Fruit fly (Drosophila melanogaster) whole organism, embryonic: ENCODE results near the gene Tmx3.

Experiments
- Adf1 ChIP-seq: fragments of 200-800 bp; sonication (Bioruptor generic); IDR thresholded peaks from 2 replicates; pipeline ENCODE4 v1.3.6; 2022; ENCODE audit warnings: missing biosample characterization, missing genetic modification characterization
- Aef1 ChIP-seq: fragments of 200-800 bp; sonication (Bioruptor generic); IDR thresholded peaks from 3 replicates; pipeline ENCODE4 v1.3.6; 2022; ENCODE audit warnings: missing biosample characterization, missing genetic modification characterization
- CG10543 ChIP-seq: fragments of 200-800 bp; sonication (Bioruptor generic); optimal IDR thresholded peaks from 3 replicates; lab custom pipeline; 2017; ENCODE audit warnings: missing biosample characterization, mild to moderate bottlenecking, missing genetic modification characterization, moderate library complexity
- CG10959 ChIP-seq: fragments of 200-800 bp; sonication (Bioruptor generic); IDR thresholded peaks from 2 replicates; pipeline ENCODE4 v1.3.6; 2022; ENCODE audit warnings: missing biosample characterization, missing genetic modification characterization
- CG14965 ChIP-seq: fragments of 200-800 bp; sonication (Bioruptor generic); optimal IDR thresholded peaks from 2 replicates; lab custom pipeline; 2016; ENCODE audit warnings: missing biosample characterization, missing genetic modification characterization, borderline replicate concordance
- CG15269 ChIP-seq: fragments of 200-800 bp; sonication (Bioruptor generic); optimal IDR thresholded peaks from 2 replicates; lab custom pipeline; 2018; ENCODE audit warnings: missing biosample characterization, mild to moderate bottlenecking, missing genetic modification characterization, moderate library complexity
- CG15696 ChIP-seq: fragments of 200-800 bp; sonication (Bioruptor generic); optimal IDR thresholded peaks from 2 replicates; lab custom pipeline; 2019; ENCODE audit warnings: missing biosample characterization, mild to moderate bottlenecking, missing genetic modification characterization, moderate library complexity
- CG17328 ChIP-seq: fragments of 200-800 bp; sonication (Bioruptor generic); IDR thresholded peaks from 2 replicates; pipeline ENCODE4 v1.3.6; 2022; ENCODE audit warnings: missing biosample characterization, missing genetic modification characterization
- CG17361 ChIP-seq: fragments of 200-800 bp; sonication (Bioruptor generic); IDR thresholded peaks from 3 replicates; pipeline ENCODE4 v1.3.6; 2022; ENCODE audit warnings: missing biosample characterization, missing genetic modification characterization
- CG18011 ChIP-seq: fragments of 200-800 bp; sonication (Bioruptor generic); optimal IDR thresholded peaks from 2 replicates; lab custom pipeline; 2017; ENCODE audit warnings: missing biosample characterization, missing genetic modification characterization, mild to moderate bottlenecking, moderate library complexity, missing genotype
- CG30403 ChIP-seq: fragments of 200-800 bp; sonication (Bioruptor generic); optimal IDR thresholded peaks from 3 replicates; lab custom pipeline; 2016; ENCODE audit warnings: missing biosample characterization, missing genetic modification characterization
- CG30431 ChIP-seq: fragments of 200-800 bp; sonication (Bioruptor generic); optimal IDR thresholded peaks from 2 replicates; lab custom pipeline; 2017; ENCODE audit warnings: missing biosample characterization, missing genetic modification characterization
- CG31224 ChIP-seq: fragments of 200-800 bp; sonication (Bioruptor generic); IDR thresholded peaks from 2 replicates; pipeline ENCODE4 v1.3.6; 2022; ENCODE audit warnings: missing biosample characterization, missing genetic modification characterization
- CG3281 ChIP-seq: fragments of 200-800 bp; sonication (Bioruptor generic); optimal IDR thresholded peaks from 3 replicates; lab custom pipeline; 2017; ENCODE audit warnings: missing biosample characterization, mild to moderate bottlenecking, missing genetic modification characterization
- CG3726 ChIP-seq: fragments of 200-800 bp; sonication (Bioruptor generic); IDR thresholded peaks from 3 replicates; pipeline ENCODE4, ENCODE4 v1.3.6; 2022; ENCODE audit warnings: missing biosample characterization, missing genetic modification characterization
- CG5180 ChIP-seq: fragments of 200-800 bp; sonication (Bioruptor generic); optimal IDR thresholded peaks from 3 replicates; lab custom pipeline; 2017; ENCODE audit warnings: missing biosample characterization, missing genetic modification characterization, mild to moderate bottlenecking, moderate library complexity, missing genetic modification reagents
- CG6175 ChIP-seq: fragments of 200-800 bp; sonication (Bioruptor generic); IDR thresholded peaks from 3 replicates; pipeline ENCODE4 v1.3.6; 2022; ENCODE audit warnings: missing biosample characterization, missing genetic modification characterization
- CG6683 ChIP-seq: fragments of 200-800 bp; sonication (Bioruptor generic); optimal IDR thresholded peaks from 2 replicates; lab custom pipeline; 2017; ENCODE audit warnings: missing biosample characterization, mild to moderate bottlenecking, missing genetic modification characterization, missing genetic modification reagents
- CG7839 ChIP-seq: fragments of 200-800 bp; sonication (Bioruptor generic); optimal IDR thresholded peaks from 3 replicates; lab custom pipeline; 2018; ENCODE audit warnings: missing biosample characterization, mild to moderate bottlenecking, missing genetic modification characterization, moderate library complexity
- D19A ChIP-seq: fragments of 200-800 bp; optimal IDR thresholded peaks from 3 replicates; lab custom pipeline; 2019; ENCODE audit warnings: missing biosample characterization, mild to moderate bottlenecking, missing genetic modification characterization, moderate library complexity
- D19B ChIP-seq: fragments of 200-800 bp; sonication (Bioruptor generic); optimal IDR thresholded peaks from 2 replicates; lab custom pipeline; 2017; ENCODE audit warnings: missing biosample characterization, mild to moderate bottlenecking, missing genetic modification characterization
- Eip74EF ChIP-seq, 2 experiments: fragments of 200-800 bp in 1 of 2; fragments of >200 bp in 1 of 2; sonication (Bioruptor generic) in 1 of 2; optimal IDR thresholded peaks; 2 replicates each; lab custom pipeline; 2017 to 2019; ENCODE audit warnings: missing biosample characterization in 2 of 2, missing genetic modification characterization in 2 of 2, mild to moderate bottlenecking in 1 of 2, moderate library complexity in 1 of 2
- Hand ChIP-seq: fragments of 200-800 bp; sonication (Bioruptor generic); optimal IDR thresholded peaks from 2 replicates; lab custom pipeline; 2017; ENCODE audit warnings: mild to moderate bottlenecking, missing biosample characterization, missing genetic modification reagents, missing genetic modification characterization
- HmgZ ChIP-seq: fragments of 200-800 bp; sonication (Bioruptor generic); optimal IDR thresholded peaks from 2 replicates; lab custom pipeline; 2018; ENCODE audit warnings: missing biosample characterization, mild to moderate bottlenecking, missing genetic modification characterization
- Hmr ChIP-seq: fragments of 200-800 bp; sonication (Bioruptor generic); optimal IDR thresholded peaks from 3 replicates; lab custom pipeline; 2017; ENCODE audit warnings: mild to moderate bottlenecking, missing biosample characterization, missing genetic modification reagents, missing genetic modification characterization
- Hr51 ChIP-seq, 2 experiments: fragments of 200-800 bp; sonication (Bioruptor generic); optimal IDR thresholded peaks; 2 replicates in 1 of 2; 3 replicates in 1 of 2; lab custom pipeline; 2016 to 2018; ENCODE audit warnings: missing biosample characterization in 2 of 2, missing genetic modification characterization in 2 of 2, mild to moderate bottlenecking in 1 of 2, moderate library complexity in 1 of 2
- Meics ChIP-seq: fragments of 200-800 bp; sonication (Bioruptor generic); optimal IDR thresholded peaks from 2 replicates; lab custom pipeline; 2017; ENCODE audit warnings: missing biosample characterization, mild to moderate bottlenecking, missing genetic modification characterization
- Sin3A ChIP-seq: fragments of >200 bp; optimal IDR thresholded peaks from 2 replicates; lab custom pipeline; 2018
- Taf1 ChIP-seq: fragments of 200-800 bp; sonication (Bioruptor generic); IDR thresholded peaks from 2 replicates; pipeline ENCODE4 v1.3.6; 2022; ENCODE audit warnings: missing biosample characterization, missing genetic modification characterization
- az2 ChIP-seq: fragments of 200-800 bp; sonication (Bioruptor generic); optimal IDR thresholded peaks from 3 replicates; lab custom pipeline; 2016; ENCODE audit warnings: missing biosample characterization, missing genetic modification characterization
- bcd ChIP-seq: fragments of 200-800 bp; sonication (Bioruptor generic); optimal IDR thresholded peaks from 2 replicates; lab custom pipeline; 2017; ENCODE audit warnings: missing biosample characterization, mild to moderate bottlenecking, missing genetic modification characterization
- cas ChIP-seq: fragments of 200-800 bp; sonication (Bioruptor generic); IDR thresholded peaks from 2 replicates; pipeline ENCODE4 v1.3.6; 2022; ENCODE audit warnings: missing biosample characterization, missing genetic modification characterization
- dm ChIP-seq: fragments of 200-800 bp; sonication (Bioruptor generic); optimal IDR thresholded peaks from 3 replicates; lab custom pipeline; 2016; ENCODE audit warnings: missing biosample characterization, missing genetic modification characterization
- dysf ChIP-seq: fragments of 200-800 bp; sonication (Bioruptor generic); IDR thresholded peaks from 3 replicates; pipeline ENCODE4 v1.3.6; 2022; ENCODE audit warnings: missing biosample characterization, missing genetic modification characterization
- en ChIP-seq: fragments of 200-800 bp; sonication (Bioruptor generic); optimal IDR thresholded peaks from 2 replicates; lab custom pipeline; 2016; ENCODE audit warnings: missing biosample characterization, missing genetic modification characterization
- gcm2 ChIP-seq: fragments of 200-800 bp; sonication (Bioruptor generic); optimal IDR thresholded peaks from 2 replicates; lab custom pipeline; 2016; ENCODE audit warnings: missing biosample characterization, missing genetic modification characterization
- gfzf ChIP-seq: fragments of 200-800 bp; sonication (Bioruptor generic); optimal IDR thresholded peaks from 2 replicates; lab custom pipeline; 2016; ENCODE audit warnings: missing biosample characterization, mild to moderate bottlenecking, missing genetic modification characterization, moderate library complexity
- klu ChIP-seq: fragments of 200-800 bp; sonication (Bioruptor generic); IDR thresholded peaks from 2 replicates; pipeline ENCODE4 v1.3.6; 2022; ENCODE audit warnings: missing biosample characterization, missing genetic modification characterization
- maf-S ChIP-seq: fragments of 200-800 bp; sonication (Bioruptor generic); optimal IDR thresholded peaks from 2 replicates; lab custom pipeline; 2016; ENCODE audit warnings: missing biosample characterization, missing genetic modification characterization
- phol ChIP-seq: fragments of 200-800 bp; sonication (Bioruptor generic); optimal IDR thresholded peaks from 3 replicates; lab custom pipeline; 2018; ENCODE audit warnings: missing biosample characterization, mild to moderate bottlenecking, missing genetic modification characterization, moderate library complexity
- psq ChIP-seq: fragments of 200-800 bp; sonication (Bioruptor generic); optimal IDR thresholded peaks from 2 replicates; lab custom pipeline; 2017; ENCODE audit warnings: missing biosample characterization, missing genetic modification characterization
- pum ChIP-seq: fragments of 200-800 bp; sonication (Bioruptor generic); optimal IDR thresholded peaks from 2 replicates; lab custom pipeline; 2016; ENCODE audit warnings: missing biosample characterization, missing genetic modification characterization
- sens ChIP-seq: fragments of 200-800 bp; sonication (Bioruptor generic); peaks from one replicate; lab custom pipeline; 2016; ENCODE audit warnings: missing biosample characterization, missing genetic modification characterization
- shn ChIP-seq: fragments of 200-800 bp; sonication (Bioruptor generic); optimal IDR thresholded peaks from 3 replicates; lab custom pipeline; 2016; ENCODE audit warnings: missing biosample characterization, missing genetic modification characterization
- stc ChIP-seq: fragments of 200-800 bp; sonication (Bioruptor generic); IDR thresholded peaks from 2 replicates; pipeline ENCODE4 v1.3.6; 2022; ENCODE audit warnings: missing biosample characterization, missing genetic modification characterization
- tio ChIP-seq: fragments of 200-800 bp; sonication (Bioruptor generic); optimal IDR thresholded peaks from 2 replicates; lab custom pipeline; 2017; ENCODE audit warnings: missing biosample characterization, missing genetic modification characterization, inconsistent platforms
- toy ChIP-seq: fragments of 200-800 bp; sonication (Bioruptor generic); IDR thresholded peaks from 2 replicates; pipeline ENCODE4 v1.3.6; 2022; ENCODE audit warnings: missing biosample characterization, missing genetic modification characterization
- trem ChIP-seq: fragments of 200-800 bp; optimal IDR thresholded peaks from 3 replicates; lab custom pipeline; 2019; ENCODE audit warnings: missing biosample characterization, mild to moderate bottlenecking, missing genetic modification characterization, moderate library complexity
- tup ChIP-seq: fragments of 200-800 bp; sonication (Bioruptor generic); optimal IDR thresholded peaks from 2 replicates; lab custom pipeline; 2016; ENCODE audit warnings: missing biosample characterization, mild to moderate bottlenecking, missing genetic modification characterization, moderate library complexity
- vnd ChIP-seq: fragments of 200-800 bp; sonication (Bioruptor generic); IDR thresholded peaks from 3 replicates; pipeline ENCODE4 v1.3.6; 2022; ENCODE audit warnings: missing biosample characterization, missing genetic modification characterization; ENCODE audit not compliant: partially characterized antibody

The Tmx3 gene

dm6 chr3L:16228659-16229205, at the start of gene Tmx3:
Gene Tmx3 (plus strand): TSS chr3L:16229100.
- TF ChIP-seq D19B (peak; percentile 67), trem (peak; percentile 83), stc (GFP tag; lab: Robert Waterston, UW) (peak; percentile 92), klu (no peak), CG10959 (peak; percentile 99), CG15696 (tag; lab: Kevin White, UChicago) (peak; percentile 89), gfzf (GFP tag; lab: Kevin White, UChicago) (peak; percentile 60), CG3281 (GFP tag; lab: Kevin White, UChicago) (peak; percentile 74), toy (GFP tag; lab: Robert Waterston, UW) (peak; percentile 72; the same call in 1 of the 2 replicates), CG15269 (tag; lab: Kevin White, UChicago) (peak; percentile 90), CG3726 (GFP tag; lab: Robert Waterston, UW) (peak; percentile 89), dm (peak; percentile 93), CG18011 (GFP tag; lab: Kevin White, UChicago) (peak; percentile 57), CG30403 (peak; percentile 90), Aef1 (GFP tag; lab: Robert Waterston, UW) (peak; percentile 90), Hmr (peak; percentile 87), CG31224 (GFP tag; lab: Robert Waterston, UW) (peak; percentile 82), D19A (tag; lab: Kevin White, UChicago) (peak; percentile 89), Hr51 (GFP tag; optimal IDR thresholded peaks at IDR 0.05; lab: Kevin White, UChicago) (peak; percentile 74 to 89), tup (GFP tag; lab: Kevin White, UChicago) (peak; percentile 40), cas (GFP tag; lab: Robert Waterston, UW) (peak; percentile 86), Meics (peak; percentile 88), CG6683 (GFP tag; lab: Kevin White, UChicago) (peak; percentile 30), tio (GFP tag; lab: Kevin White, UChicago) (peak; percentile 91), Eip74EF (GFP tag; optimal IDR thresholded peaks at IDR 0.05; lab: Kevin White, UChicago) (no peak), gcm2 (GFP tag; lab: Kevin White, UChicago) (peak; percentile 46), shn (GFP tag; lab: Kevin White, UChicago) (peak; percentile 17), phol (tag; lab: Kevin White, UChicago) (peak; percentile 92), HmgZ (tag; lab: Kevin White, UChicago) (peak; percentile 78), Adf1 (GFP tag; lab: Robert Waterston, UW) (peak; percentile 62), az2 (peak; percentile 89), CG17361 (peak; percentile 76), sens (peak; percentile 92), CG6175 (GFP tag; lab: Robert Waterston, UW) (peak; percentile 65; the same call in 2 of the 3 replicates), CG14965 (GFP tag; lab: Kevin White, UChicago) (no peak), CG10543 (GFP tag; lab: Kevin White, UChicago) (no peak), psq (GFP tag; lab: Kevin White, UChicago) (peak; percentile 58), CG7839 (tag; lab: Kevin White, UChicago) (peak; percentile 92), bcd (GFP tag; lab: Kevin White, UChicago) (peak; percentile 86), pum (GFP tag; lab: Kevin White, UChicago) (peak; percentile 55), CG17328 (GFP tag; lab: Robert Waterston, UW) (peak; percentile 89), CG30431 (GFP tag; lab: Kevin White, UChicago) (peak; percentile 66), Sin3A (lab: Kevin White, UChicago) (no peak), dysf (GFP tag; lab: Robert Waterston, UW) (peak; percentile 92; the same call in 2 of the 3 replicates), Taf1 (peak; percentile 79), vnd (GFP tag; lab: Robert Waterston, UW) (no peak), Hand (GFP tag; lab: Kevin White, UChicago) (peak; percentile 41), CG5180 (GFP tag; lab: Kevin White, UChicago) (peak; percentile 9), en (GFP tag; lab: Kevin White, UChicago) (no peak), maf-S (GFP tag; lab: Kevin White, UChicago) (peak; percentile 49)
